Fruit fly (Drosophila melanogaster): ENCODE measurements around the gene CG14835.

Gene CG14835

dm6 chr3L:7397979-7398378 is 39.3 kb downstream of the CG14835 start, which contains the start of gene CG8562:
CG8562 (plus strand) TSS chr3L:7398285.
- TF ChIP-seq Mnt (GFP tag; optimal IDR thresholded peaks at IDR 0.05) (no peak), ovo (GFP tag; optimal IDR thresholded peaks at IDR 0.05) (no peak), tj (GFP tag; optimal IDR thresholded peaks at IDR 0.05) (no peak), CG14711 (tag; optimal IDR thresholded peaks at IDR 0.05) (no peak), cic (GFP tag; optimal IDR thresholded peaks at IDR 0.05) (no peak), CG12768 (GFP tag; optimal IDR thresholded peaks at IDR 0.05) (no peak), CG7101 (tag; optimal IDR thresholded peaks at IDR 0.05) (no peak), CG5204 (GFP tag; optimal IDR thresholded peaks at IDR 0.05) (no peak), toe (GFP tag; optimal IDR thresholded peaks at IDR 0.05) (no peak), pad (GFP tag; optimal IDR thresholded peaks at IDR 0.05) (no peak), Crg-1 (GFP tag; optimal IDR thresholded peaks at IDR 0.05) (no peak), kay (GFP tag; ENCODE audit: borderline replicate concordance) (no peak), CG1620 (GFP tag; optimal IDR thresholded peaks at IDR 0.05) (no peak), bab1 (GFP tag; optimal IDR thresholded peaks at IDR 0.05) (no peak), Clk (GFP tag; optimal IDR thresholded peaks at IDR 0.05) (no peak), CG11617 (GFP tag; optimal IDR thresholded peaks at IDR 0.05) (no peak)

dm6 chr3L:7396055-7396454 is 41.2 kb downstream of the CG14835 start, which contains the start of gene CG32379:
CG32379 (plus strand) TSS chr3L:7396355.
- TF ChIP-seq CG11617 (GFP tag; optimal IDR thresholded peaks at IDR 0.05) (no peak), Mnt (GFP tag; optimal IDR thresholded peaks at IDR 0.05) (no peak), kay (GFP tag; ENCODE audit: borderline replicate concordance) (no peak), CG5204 (GFP tag; optimal IDR thresholded peaks at IDR 0.05) (no peak), CG33017 (tag; optimal IDR thresholded peaks at IDR 0.05) (no peak), CG7045 (GFP tag; optimal IDR thresholded peaks at IDR 0.05) (no peak), cic (GFP tag; optimal IDR thresholded peaks at IDR 0.05) (no peak), tj (GFP tag; optimal IDR thresholded peaks at IDR 0.05) (no peak), Clk (GFP tag; optimal IDR thresholded peaks at IDR 0.05) (no peak), Crg-1 (GFP tag; optimal IDR thresholded peaks at IDR 0.05) (no peak), CG12768 (GFP tag; optimal IDR thresholded peaks at IDR 0.05) (no peak), pad (GFP tag; optimal IDR thresholded peaks at IDR 0.05) (no peak)

dm6 chr3L:7390442-7390841 is 46.8 kb downstream of the CG14835 start, which contains the start of gene CG8563:
CG8563 (plus strand) TSS chr3L:7390742.
- no peak for TF ChIP-seq bab1 (GFP tag; optimal IDR thresholded peaks at IDR 0.05)
- no peak for TF ChIP-seq CG12768 (GFP tag; optimal IDR thresholded peaks at IDR 0.05)
- no peak for TF ChIP-seq Clk (GFP tag; optimal IDR thresholded peaks at IDR 0.05)
- no peak for TF ChIP-seq tj (GFP tag; optimal IDR thresholded peaks at IDR 0.05)
- no peak for TF ChIP-seq toe (GFP tag; optimal IDR thresholded peaks at IDR 0.05)
- no peak for TF ChIP-seq CG14711 (tag; optimal IDR thresholded peaks at IDR 0.05)
- TF ChIP-seq Crg-1 (GFP tag; optimal IDR thresholded peaks at IDR 0.05) = no peak
- TF ChIP-seq kay (GFP tag; ENCODE audit: borderline replicate concordance) = no peak
- no peak for TF ChIP-seq CG5204 (GFP tag; optimal IDR thresholded peaks at IDR 0.05)
- no peak for TF ChIP-seq CG11617 (GFP tag; optimal IDR thresholded peaks at IDR 0.05)
- no peak for TF ChIP-seq CG33017 (tag; optimal IDR thresholded peaks at IDR 0.05)
- TF ChIP-seq CG1620 (GFP tag; optimal IDR thresholded peaks at IDR 0.05) = no peak
- TF ChIP-seq cic (GFP tag; optimal IDR thresholded peaks at IDR 0.05) = no peak
- no peak for TF ChIP-seq CG7045 (GFP tag; optimal IDR thresholded peaks at IDR 0.05)
- TF ChIP-seq CG7101 (tag; optimal IDR thresholded peaks at IDR 0.05) = no peak
- TF ChIP-seq pad (GFP tag; optimal IDR thresholded peaks at IDR 0.05) = no peak
- no peak for TF ChIP-seq cnc (optimal IDR thresholded peaks at IDR 0.05)
- no peak for TF ChIP-seq ovo (GFP tag; optimal IDR thresholded peaks at IDR 0.05)
- no peak for TF ChIP-seq Hr96 (GFP tag; optimal IDR thresholded peaks at IDR 0.05)
- TF ChIP-seq Mnt (GFP tag; optimal IDR thresholded peaks at IDR 0.05) = no peak

DNA sequence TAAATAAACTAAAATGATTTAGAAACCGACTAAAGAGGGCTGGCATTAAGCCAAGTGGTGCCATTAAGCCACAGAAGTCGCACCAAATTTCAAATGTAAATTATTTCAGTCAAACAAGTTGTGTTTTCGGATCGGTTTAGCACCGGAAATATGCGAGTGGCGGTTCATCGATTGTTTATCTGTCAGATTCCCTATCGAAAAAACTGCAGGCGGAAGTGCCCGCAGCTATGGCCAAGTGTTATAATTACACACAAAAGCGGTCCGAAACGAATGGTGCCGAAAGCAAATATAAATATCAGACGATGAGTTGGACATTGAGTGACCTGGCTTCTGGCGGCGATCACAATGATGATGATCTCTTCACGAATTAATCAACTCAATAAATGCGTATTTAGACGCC is 47.3 kb downstream of the CG14835 start:
- no peak for TF ChIP-seq cnc (optimal IDR thresholded peaks at IDR 0.05)
- TF ChIP-seq CG12768 (GFP tag; optimal IDR thresholded peaks at IDR 0.05) = no peak
- TF ChIP-seq ovo (GFP tag; optimal IDR thresholded peaks at IDR 0.05) = no peak

DNA sequence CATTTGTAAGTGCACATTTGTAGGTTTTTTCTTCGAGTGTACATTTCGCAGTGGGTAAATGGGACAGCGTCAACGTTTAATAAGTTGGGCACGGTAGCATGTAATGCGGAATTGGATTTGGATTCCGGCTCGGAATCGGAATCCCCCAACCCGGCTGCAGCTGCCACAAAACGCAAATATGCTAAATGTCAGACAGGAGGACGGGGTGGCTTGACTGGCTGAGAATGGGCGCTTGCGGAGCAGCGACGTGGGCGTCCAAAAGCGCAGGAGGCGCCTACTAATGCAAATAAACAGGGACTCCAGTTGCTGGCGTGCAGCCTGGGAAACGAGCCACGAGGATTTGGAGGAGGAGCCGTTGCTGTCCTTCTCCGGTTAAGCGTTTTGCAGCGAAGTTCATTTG is 49.5 kb downstream of the CG14835 start, which contains the start of gene CG8564:
Gene CG8564, minus strand, starts transcription at position 101 of the 400 bp plus-strand sequence.
- TF ChIP-seq pad (GFP tag; optimal IDR thresholded peaks at IDR 0.05) = no peak
- no peak for TF ChIP-seq Mnt (GFP tag; optimal IDR thresholded peaks at IDR 0.05)
- TF ChIP-seq CG7045 (GFP tag; optimal IDR thresholded peaks at IDR 0.05) = no peak
- no peak for TF ChIP-seq CG7101 (tag; optimal IDR thresholded peaks at IDR 0.05)

Measured in whole organism, adult.